Worm (Caenorhabditis elegans): ENCODE results near the gene math-26.

math-26 gene

DNA sequence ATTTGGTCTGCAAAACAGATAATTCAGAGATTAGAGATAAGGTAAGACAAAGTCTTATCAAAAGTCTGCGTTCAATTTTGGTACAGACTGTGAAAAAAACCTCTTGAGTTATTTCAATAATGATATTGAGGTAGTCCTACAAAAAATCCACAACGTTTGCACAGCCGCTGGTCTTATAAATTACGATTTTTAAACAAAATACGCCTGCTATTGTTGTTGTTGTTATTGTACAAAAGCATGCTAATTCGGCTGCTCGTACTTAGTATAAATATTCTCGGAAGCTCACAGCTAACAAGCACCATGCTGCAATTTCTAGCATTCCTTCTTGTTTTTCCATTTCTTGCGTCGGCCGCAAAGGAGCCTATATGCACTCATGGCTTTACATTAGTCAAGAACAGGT, 27.3 kb upstream of the math-26 start, which contains the start of gene clec-19:
Gene clec-19, plus strand, starts transcription at position 301 of the 400 bp plus-strand sequence.
- no peak for TF ChIP-seq mml-1 (tag; optimal IDR thresholded peaks at IDR 0.05)
- TF ChIP-seq ztf-11 (tag; optimal IDR thresholded peaks at IDR 0.05) = no peak
- TF ChIP-seq sea-2 (GFP tag; optimal IDR thresholded peaks at IDR 0.05) = no peak
- TF ChIP-seq hmg-11 (tag; optimal IDR thresholded peaks at IDR 0.05) = no peak
- no peak for TF ChIP-seq eor-1 (tag; optimal IDR thresholded peaks at IDR 0.05)
- no peak for TF ChIP-seq ZK546.5 (tag; optimal IDR thresholded peaks at IDR 0.05)
- TF ChIP-seq lin-15B (tag; optimal IDR thresholded peaks at IDR 0.05) = no peak
- no peak for TF ChIP-seq fos-1 (tag; optimal IDR thresholded peaks at IDR 0.05)
- no peak for TF ChIP-seq fkh-10 (GFP tag; optimal IDR thresholded peaks at IDR 0.05)
- TF ChIP-seq ceh-82 (tag; optimal IDR thresholded peaks at IDR 0.05) = no peak
- TF ChIP-seq nfya-1 (tag; optimal IDR thresholded peaks at IDR 0.05; ENCODE audit: insufficient read depth) = no peak

DNA sequence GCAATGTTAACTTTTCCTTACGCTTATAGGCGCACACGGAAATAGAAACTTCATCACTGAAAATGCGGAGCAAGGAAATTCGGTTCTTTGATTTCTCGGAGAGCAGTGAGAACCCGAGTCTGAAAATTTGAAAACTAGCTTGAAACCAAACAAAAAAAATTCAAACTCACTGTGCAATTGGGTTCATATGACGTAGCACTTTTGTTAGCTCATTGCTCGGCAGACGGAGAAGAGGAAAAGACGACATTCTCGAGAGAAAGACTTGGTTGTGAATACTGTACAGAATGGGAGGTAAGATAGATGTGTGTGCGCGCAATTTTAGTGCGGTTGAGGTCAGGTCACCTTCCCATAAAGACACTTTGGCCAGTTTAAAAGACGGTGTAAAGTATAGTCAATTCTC, 21.0 kb upstream of the math-26 start, which contains the start of the genes F36H5.13 and F36H5.8:
Gene F36H5.13, minus strand, starts transcription at position 101 of the 400 bp plus-strand sequence.
Gene F36H5.8, minus strand, starts transcription at position 274 of the 400 bp plus-strand sequence.
- no peak for TF ChIP-seq ceh-82 (tag; optimal IDR thresholded peaks at IDR 0.05)
- no peak for TF ChIP-seq nhr-25 (tag; optimal IDR thresholded peaks at IDR 0.05)
- TF ChIP-seq ZK546.5 (tag; optimal IDR thresholded peaks at IDR 0.05) = no peak
- TF ChIP-seq nhr-76 (tag; optimal IDR thresholded peaks at IDR 0.05) = no peak
- TF ChIP-seq mml-1 (tag; optimal IDR thresholded peaks at IDR 0.05) = no peak
- no peak for TF ChIP-seq nhr-11 (tag; optimal IDR thresholded peaks at IDR 0.05)
- TF ChIP-seq daf-12 (tag; optimal IDR thresholded peaks at IDR 0.05) = no peak

DNA sequence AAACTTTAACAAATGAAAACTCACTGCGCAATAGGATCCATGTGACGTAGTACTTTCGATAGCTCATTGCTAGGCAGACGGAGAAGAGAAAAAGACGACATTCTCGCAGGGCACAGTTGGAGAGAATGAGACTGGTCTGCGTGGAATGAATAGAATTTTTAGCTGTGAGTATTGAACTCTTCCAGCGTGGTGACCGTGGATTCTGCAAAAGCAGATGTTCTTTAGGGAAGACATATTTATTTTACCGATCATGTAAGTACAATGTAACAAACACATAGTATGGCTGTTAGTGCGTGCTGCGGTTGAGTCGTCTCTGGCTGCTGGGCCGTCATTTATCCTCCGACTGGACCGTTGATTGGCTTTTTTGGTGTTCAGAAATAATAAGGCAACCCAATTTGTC, 18.5 kb upstream of the math-26 start, which contains the start of gene F36H5.9:
Gene F36H5.9, minus strand, starts transcription at position 101 of the 400 bp plus-strand sequence.
- no peak for TF ChIP-seq fkh-2 (tag; optimal IDR thresholded peaks at IDR 0.05)
- TF ChIP-seq nhr-28 (tag; optimal IDR thresholded peaks at IDR 0.05) = no peak
- no peak for TF ChIP-seq tbx-2 (tag; optimal IDR thresholded peaks at IDR 0.05)
- TF ChIP-seq fkh-10 (GFP tag; optimal IDR thresholded peaks at IDR 0.05) = no peak
- no peak for TF ChIP-seq mml-1 (tag; optimal IDR thresholded peaks at IDR 0.05)
- no peak for TF ChIP-seq nhr-76 (tag; optimal IDR thresholded peaks at IDR 0.05)
- TF ChIP-seq nfya-1 (tag; optimal IDR thresholded peaks at IDR 0.05; ENCODE audit: insufficient read depth) = no peak
- TF ChIP-seq ztf-4 (tag; optimal IDR thresholded peaks at IDR 0.05) = no peak
- no peak for TF ChIP-seq unc-62 (GFP tag; optimal IDR thresholded peaks at IDR 0.05)
- no peak for TF ChIP-seq eor-1 (tag; optimal IDR thresholded peaks at IDR 0.05)
- TF ChIP-seq pha-4 (tag; optimal IDR thresholded peaks at IDR 0.05) = no peak
- no peak for TF ChIP-seq ceh-16 (tag; optimal IDR thresholded peaks at IDR 0.05)

DNA sequence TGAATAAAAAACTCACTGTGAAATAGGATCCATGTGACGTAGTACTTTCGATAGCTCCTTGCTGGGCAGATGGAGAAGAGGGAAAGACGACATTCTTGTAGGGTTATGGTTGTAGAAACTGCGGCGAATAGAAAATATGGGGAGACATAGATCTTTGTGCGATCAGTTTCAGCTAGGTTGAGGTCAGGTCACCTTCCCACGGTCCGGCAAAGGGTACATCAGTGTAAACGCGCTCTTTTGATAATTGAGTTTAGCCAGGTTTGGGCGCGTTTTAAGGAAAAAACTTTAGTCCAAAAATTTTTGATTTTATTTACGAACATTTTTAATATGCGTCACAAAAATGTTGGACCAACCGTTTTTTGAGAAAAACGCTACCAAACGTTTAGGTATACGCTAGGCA, 15.4 kb upstream of the math-26 start, which contains the start of gene F36H5.17:
Gene F36H5.17, minus strand, starts transcription at position 101 of the 400 bp plus-strand sequence.
- TF ChIP-seq nhr-23 (tag; optimal IDR thresholded peaks at IDR 0.05) = no peak

DNA sequence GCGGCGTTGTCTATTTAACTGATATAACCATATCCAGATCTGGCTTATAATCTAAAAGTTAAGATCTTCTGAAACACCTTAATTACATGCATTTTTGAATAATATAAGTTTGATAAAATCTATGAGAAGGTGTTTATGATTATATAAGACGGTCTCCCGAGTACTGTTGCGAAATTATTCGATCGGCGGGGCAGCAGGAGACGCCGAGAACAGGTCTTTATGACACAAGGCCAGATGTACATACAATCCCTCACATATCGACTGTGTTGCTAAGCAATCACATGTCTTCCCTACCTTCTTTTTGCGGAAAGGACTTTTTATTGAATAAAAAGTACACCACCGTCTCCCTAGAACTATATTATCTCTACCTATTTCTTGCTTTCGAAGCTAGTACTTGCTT, 14.9 kb upstream of the math-26 start, which contains the start of gene fbxb-53:
Gene fbxb-53, plus strand, starts transcription at position 301 of the 400 bp plus-strand sequence.
- TF ChIP-seq nhr-77 (tag; optimal IDR thresholded peaks at IDR 0.05) = no peak
- no peak for TF ChIP-seq skn-1 (tag; optimal IDR thresholded peaks at IDR 0.05)
- TF ChIP-seq mdl-1 (tag; optimal IDR thresholded peaks at IDR 0.05) = no peak
- no peak for TF ChIP-seq nhr-67 (tag; optimal IDR thresholded peaks at IDR 0.05)
- TF ChIP-seq nhr-25 (tag; optimal IDR thresholded peaks at IDR 0.05) = no peak
- no peak for TF ChIP-seq ztf-4 (tag; optimal IDR thresholded peaks at IDR 0.05)
- no peak for TF ChIP-seq nhr-23 (tag; optimal IDR thresholded peaks at IDR 0.05)
- TF ChIP-seq R02D3.7 (tag; optimal IDR thresholded peaks at IDR 0.05) = no peak
- no peak for TF ChIP-seq fkh-10 (GFP tag; optimal IDR thresholded peaks at IDR 0.05)
- TF ChIP-seq mml-1 (tag; optimal IDR thresholded peaks at IDR 0.05) = no peak

DNA sequence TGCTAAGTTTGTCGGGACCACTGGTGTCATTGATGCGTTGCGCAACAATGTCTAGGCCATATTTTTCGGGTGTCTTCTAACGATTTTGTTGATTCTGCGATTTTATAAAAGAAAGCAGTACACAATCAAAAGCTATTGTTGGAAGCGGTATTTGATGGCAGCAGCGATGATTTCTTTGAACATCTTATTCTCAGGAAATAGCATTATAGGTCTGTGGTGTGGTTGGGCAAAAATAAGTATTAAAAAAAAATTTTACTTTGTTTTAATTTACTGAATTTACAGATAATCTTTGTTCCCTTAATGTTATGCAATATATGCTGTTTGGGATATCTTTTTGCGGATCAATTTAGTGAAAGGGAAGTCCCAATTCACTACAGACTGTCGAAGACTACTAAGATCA, 14.4 kb upstream of the math-26 start, which contains the start of gene F36H5.10:
Gene F36H5.10, plus strand, starts transcription at position 301 of the 400 bp plus-strand sequence.
- TF ChIP-seq eor-1 (tag; optimal IDR thresholded peaks at IDR 0.05) (no peak), tbx-2 (tag; optimal IDR thresholded peaks at IDR 0.05) (no peak), aly-2 (tag; optimal IDR thresholded peaks at IDR 0.05) (no peak), pha-4 (tag; optimal IDR thresholded peaks at IDR 0.05) (no peak), elt-1 (tag; optimal IDR thresholded peaks at IDR 0.05) (no peak), egl-27 (tag; optimal IDR thresholded peaks at IDR 0.05) (no peak)
